Worm (Caenorhabditis elegans): Measurements from ENCODE around the gene sek-5.

DNA sequence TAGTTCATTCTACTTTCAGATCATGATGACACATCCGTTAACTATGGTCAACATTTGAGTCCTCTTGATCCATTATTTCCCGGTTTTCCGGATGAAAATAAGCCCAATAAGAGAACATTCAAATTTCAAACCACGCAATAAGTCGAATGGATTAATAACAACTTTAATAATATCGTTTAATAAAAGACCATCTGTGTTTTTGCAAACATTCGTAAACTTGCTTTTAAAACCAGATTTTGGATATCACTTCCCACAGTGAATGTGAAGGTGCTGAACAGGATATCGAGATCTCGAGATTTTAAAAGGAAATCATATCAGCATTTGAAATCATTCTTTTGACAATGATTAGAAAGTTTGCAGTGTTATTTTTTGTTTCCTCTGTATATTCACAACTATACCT, 35.4 kb upstream of the sek-5 start, which contains the start of gene C26B9.7:
- TF ChIP-seq lin-39 (tag; optimal IDR thresholded peaks at IDR 0.05) (no peak), unc-62 (GFP tag; optimal IDR thresholded peaks at IDR 0.05) (no peak), elt-1 (tag; optimal IDR thresholded peaks at IDR 0.05) (no peak), snpc-4 (tag; optimal IDR thresholded peaks at IDR 0.05) (no peak), ama-1 (optimal IDR thresholded peaks at IDR 0.05) (no peak), elt-3 (tag; optimal IDR thresholded peaks at IDR 0.05) (no peak), nhr-25 (tag; optimal IDR thresholded peaks at IDR 0.05) (no peak), pha-4 (tag; optimal IDR thresholded peaks at IDR 0.05) (no peak), fkh-10 (GFP tag; optimal IDR thresholded peaks at IDR 0.05) (no peak)
